Worm (Caenorhabditis elegans): ENCODE data around the gene skr-8.

skr-8 gene

ce11 chrIV:17191791-17192190 lies 26.2 kb upstream of the skr-8 start, which contains the start of gene flp-17:
Gene flp-17 (minus strand): TSS chrIV:17191891.
- TF ChIP-seq lsy-2 (tag; optimal IDR thresholded peaks at IDR 0.05) (no peak), cnd-1 (tag; optimal IDR thresholded peaks at IDR 0.05) (no peak), unc-62 (GFP tag; optimal IDR thresholded peaks at IDR 0.05) (no peak), nhr-28 (tag; optimal IDR thresholded peaks at IDR 0.05) (no peak), lin-13 (tag; optimal IDR thresholded peaks at IDR 0.05) (no peak), ceh-43 (GFP tag; optimal IDR thresholded peaks at IDR 0.05) (no peak), mls-2 (tag; optimal IDR thresholded peaks at IDR 0.05) (no peak)

- TF ChIP-seq mab-5 (tag; optimal IDR thresholded peaks at IDR 0.05) (no peak), zip-8 (tag; optimal IDR thresholded peaks at IDR 0.05) (no peak), hlh-1 (tag; optimal IDR thresholded peaks at IDR 0.05) (no peak)
These were observed 23.6 kb upstream of the skr-8 start for ce11 chrIV:17189193-17189592.

ce11 chrIV:17183629-17184028 lies 18.0 kb upstream of the skr-8 start, which contains the start of gene col-138:
Gene col-138 (minus strand): TSS chrIV:17183729.
- TF ChIP-seq cnd-1 (tag; optimal IDR thresholded peaks at IDR 0.05) (no peak), nhr-76 (tag; optimal IDR thresholded peaks at IDR 0.05) (no peak), drap-1 (GFP tag; optimal IDR thresholded peaks at IDR 0.05) (no peak), ceh-43 (GFP tag; optimal IDR thresholded peaks at IDR 0.05) (no peak), bed-3 (GFP tag; optimal IDR thresholded peaks at IDR 0.05) (no peak), sem-2 (GFP tag; optimal IDR thresholded peaks at IDR 0.05) (no peak), unc-120 (tag; optimal IDR thresholded peaks at IDR 0.05; ENCODE audit: poor library complexity, severe bottlenecking) (no peak), mab-5 (tag; optimal IDR thresholded peaks at IDR 0.05) (no peak), elt-1 (tag; optimal IDR thresholded peaks at IDR 0.05; ENCODE audit: borderline replicate concordance, insufficient read depth) (no peak)

DNA sequence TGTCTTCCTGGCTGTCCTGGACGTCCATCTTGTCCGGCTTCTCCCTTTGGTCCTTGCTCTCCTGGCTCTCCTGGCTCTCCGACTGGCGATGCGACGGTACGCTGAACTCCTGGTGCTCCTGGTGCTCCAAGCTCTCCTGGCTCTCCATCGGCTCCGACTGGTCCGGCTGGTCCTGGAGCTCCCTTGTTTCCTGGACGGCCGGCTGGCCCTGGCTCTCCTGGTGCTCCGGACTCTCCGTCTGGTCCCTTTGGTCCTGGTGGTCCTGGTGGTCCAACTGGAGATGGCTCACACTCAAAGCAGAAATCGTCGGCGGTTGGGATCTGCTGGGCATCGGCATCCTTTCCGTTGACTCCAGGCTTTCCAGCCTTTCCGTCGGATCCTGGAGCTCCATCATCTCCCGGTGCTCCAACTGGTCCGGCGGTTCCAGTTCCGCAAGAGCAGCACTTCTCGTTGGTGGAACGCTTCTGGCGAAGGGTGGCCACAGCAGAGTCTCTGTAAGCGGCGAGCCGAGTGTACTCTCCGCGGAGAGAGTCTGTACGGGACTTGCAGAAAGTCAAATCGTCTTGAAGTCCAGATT lies 17.5 kb upstream of the skr-8 start:
- TF ChIP-seq hlh-1 (tag; optimal IDR thresholded peaks at IDR 0.05): no peak
- TF ChIP-seq mls-2 (tag; optimal IDR thresholded peaks at IDR 0.05): no peak
- no peak for TF ChIP-seq snpc-4 (tag; optimal IDR thresholded peaks at IDR 0.05)
- TF ChIP-seq bed-3 (GFP tag; optimal IDR thresholded peaks at IDR 0.05): no peak
- no peak for TF ChIP-seq unc-62 (GFP tag; optimal IDR thresholded peaks at IDR 0.05)
- no peak for TF ChIP-seq elt-3 (tag; optimal IDR thresholded peaks at IDR 0.05)
- TF ChIP-seq ceh-83 (GFP tag; optimal IDR thresholded peaks at IDR 0.05): no peak
- TF ChIP-seq ceh-43 (GFP tag; optimal IDR thresholded peaks at IDR 0.05): no peak
- TF ChIP-seq ceh-39 (tag; optimal IDR thresholded peaks at IDR 0.05): no peak
- TF ChIP-seq nhr-76 (tag; optimal IDR thresholded peaks at IDR 0.05): no peak
- TF ChIP-seq ztf-11 (tag; optimal IDR thresholded peaks at IDR 0.05): no peak
- TF ChIP-seq sem-2 (GFP tag; optimal IDR thresholded peaks at IDR 0.05): no peak
- no peak for TF ChIP-seq pha-4 (tag; optimal IDR thresholded peaks at IDR 0.05)
- TF ChIP-seq nhr-2 (tag; optimal IDR thresholded peaks at IDR 0.05): no peak
- no peak for TF ChIP-seq zip-8 (tag; optimal IDR thresholded peaks at IDR 0.05)
- no peak for TF ChIP-seq elt-1 (tag; optimal IDR thresholded peaks at IDR 0.05; ENCODE audit: borderline replicate concordance, insufficient read depth)
- TF ChIP-seq M03D4.4 (tag; optimal IDR thresholded peaks at IDR 0.05): no peak
- TF ChIP-seq mab-5 (tag; optimal IDR thresholded peaks at IDR 0.05): no peak
- no peak for TF ChIP-seq ham-2 (GFP tag; optimal IDR thresholded peaks at IDR 0.05)
- no peak for TF ChIP-seq nhr-237 (tag; optimal IDR thresholded peaks at IDR 0.05)

- TF ChIP-seq nhr-76 (tag; optimal IDR thresholded peaks at IDR 0.05): no peak
- no peak for TF ChIP-seq flh-1 (GFP tag; optimal IDR thresholded peaks at IDR 0.05)
- no peak for TF ChIP-seq nhr-28 (tag; optimal IDR thresholded peaks at IDR 0.05)
- no peak for TF ChIP-seq zip-8 (tag; optimal IDR thresholded peaks at IDR 0.05)
These were observed 13.9 kb upstream of the skr-8 start for ce11 chrIV:17179565-17179964.

DNA sequence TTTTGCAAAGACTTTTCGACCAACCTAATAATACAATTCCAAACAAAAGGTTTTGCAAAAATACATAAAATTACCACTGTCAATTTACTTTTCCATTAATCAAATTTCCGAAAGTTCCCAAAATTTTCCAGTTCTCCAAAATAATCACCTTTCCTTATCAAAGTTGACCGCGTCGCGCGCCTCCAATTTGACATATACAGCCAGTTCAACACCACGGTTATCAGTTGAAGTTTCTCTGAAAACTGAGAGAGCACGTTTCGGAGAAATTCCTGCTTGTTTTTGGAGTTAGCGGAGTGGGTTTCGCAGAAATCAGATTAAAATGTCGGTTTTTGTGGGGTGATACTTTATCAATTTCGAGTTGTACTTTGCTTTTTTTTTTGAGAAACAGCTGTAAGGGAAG lies 13.4 kb upstream of the skr-8 start:
- no peak for TF ChIP-seq pha-4 (tag; optimal IDR thresholded peaks at IDR 0.05)
- TF ChIP-seq nhr-76 (tag; optimal IDR thresholded peaks at IDR 0.05): no peak
- TF ChIP-seq nhr-237 (tag; optimal IDR thresholded peaks at IDR 0.05): no peak

- TF ChIP-seq ces-1 (GFP tag; optimal IDR thresholded peaks at IDR 0.05) (no peak), zip-8 (tag; optimal IDR thresholded peaks at IDR 0.05) (no peak), sem-2 (GFP tag; optimal IDR thresholded peaks at IDR 0.05) (no peak), nhr-2 (tag; optimal IDR thresholded peaks at IDR 0.05) (no peak), mab-5 (tag; optimal IDR thresholded peaks at IDR 0.05) (no peak), pha-4 (tag; optimal IDR thresholded peaks at IDR 0.05) (no peak), snpc-4 (tag; optimal IDR thresholded peaks at IDR 0.05) (no peak)
These were observed 10.5 kb upstream of the skr-8 start, which contains the start of gene C52D10.3 for ce11 chrIV:17176177-17176576. Gene C52D10.3 (plus strand): TSS chrIV:17176477.
